Fruit fly (Drosophila melanogaster) whole organism, prepupa: ENCODE results near the gene Bka.

Source experiments
- CG11762 ChIP-seq: fragments of 200-800 bp; sonication (Bioruptor generic); optimal IDR thresholded peaks from 3 replicates; lab custom pipeline; 2016; ENCODE audit warnings: missing biosample characterization, missing genetic modification characterization; ENCODE audit not compliant: insufficient read depth
- CG1621 ChIP-seq: fragments of 200-800 bp; sonication (Bioruptor generic); optimal IDR thresholded peaks from 3 replicates; lab custom pipeline; 2018; ENCODE audit warnings: missing biosample characterization, mild to moderate bottlenecking, missing genetic modification characterization
- CG16779 ChIP-seq: fragments of 200-800 bp; sonication (Bioruptor generic); optimal IDR thresholded peaks from 3 replicates; lab custom pipeline; 2017; ENCODE audit warnings: missing biosample characterization, mild to moderate bottlenecking, missing genetic modification characterization
- CG7368 ChIP-seq: fragments of 200-800 bp; sonication (Bioruptor generic); optimal IDR thresholded peaks from 3 replicates; lab custom pipeline; 2016; ENCODE audit warnings: missing biosample characterization, missing genetic modification characterization
- CG9139 ChIP-seq: fragments of 200-800 bp; sonication (Bioruptor generic); optimal IDR thresholded peaks from 3 replicates; lab custom pipeline; 2017; ENCODE audit warnings: missing biosample characterization, mild to moderate bottlenecking, missing genetic modification characterization
- Eip75B ChIP-seq: fragments of 200-800 bp; sonication (Bioruptor generic); optimal IDR thresholded peaks from 3 replicates; lab custom pipeline; 2016; ENCODE audit warnings: missing biosample characterization, missing genetic modification characterization
- Gug ChIP-seq: fragments of 200-800 bp; sonication (Bioruptor generic); IDR thresholded peaks from 2 replicates; pipeline ENCODE4 v1.3.6; 2022; ENCODE audit warnings: missing biosample characterization, missing genetic modification characterization
- Hr38 ChIP-seq: sonication (Bioruptor generic); optimal IDR thresholded peaks from 2 replicates; lab custom pipeline; 2016; ENCODE audit warnings: missing biosample characterization, missing genetic modification characterization
- Sox102F ChIP-seq: fragments of 200-800 bp; sonication (Bioruptor generic); optimal IDR thresholded peaks from 2 replicates; lab custom pipeline; 2016; ENCODE audit warnings: missing biosample characterization, mild to moderate bottlenecking, missing genetic modification characterization
- dsx ChIP-seq: fragments of 200-800 bp; optimal IDR thresholded peaks from 3 replicates; lab custom pipeline; 2019; ENCODE audit warnings: missing biosample characterization, mild to moderate bottlenecking, missing genetic modification characterization, moderate library complexity; ENCODE audit not compliant: poor library complexity, severe bottlenecking
- eg ChIP-seq: fragments of 200-800 bp; sonication (Bioruptor generic); IDR thresholded peaks from 3 replicates; pipeline ENCODE4 v1.3.6; 2022; ENCODE audit warnings: missing biosample characterization, missing genetic modification characterization
- fd59A ChIP-seq: fragments of 200-800 bp; sonication (Bioruptor generic); optimal IDR thresholded peaks from 2 replicates; lab custom pipeline; 2017; ENCODE audit warnings: missing biosample characterization, mild to moderate bottlenecking, missing genetic modification characterization, missing genetic modification reagents
- fd85E ChIP-seq: fragments of 200-800 bp; sonication (Bioruptor generic); optimal IDR thresholded peaks from 3 replicates; lab custom pipeline; 2016; ENCODE audit warnings: missing biosample characterization, missing genetic modification characterization

DNA sequence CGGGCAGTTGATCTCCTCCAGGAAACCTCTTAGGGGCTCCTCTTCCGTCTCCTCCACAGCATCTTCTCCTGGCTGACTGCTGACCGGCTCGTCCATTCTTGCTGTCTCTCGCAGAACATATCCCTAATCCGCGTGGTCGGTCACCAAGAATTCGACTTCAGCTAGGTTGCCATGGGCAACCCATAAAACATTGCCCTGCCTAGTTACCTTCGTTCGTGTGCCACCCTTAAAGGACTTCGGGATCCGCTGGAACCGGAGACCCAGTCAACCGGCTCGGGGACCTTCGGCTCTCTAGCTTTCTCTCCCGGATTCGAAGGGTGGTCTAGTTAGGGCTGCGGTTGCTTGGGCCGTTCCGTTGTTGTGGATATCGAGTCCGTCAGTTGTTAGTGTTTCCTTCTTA is 29.7 kb downstream of the Bka start, which contains the start of the genes TbCMF46 and CG42366:
- TF ChIP-seq Gug (GFP tag; lab: Robert Waterston, UW) (no peak), CG11762 (GFP tag; lab: Kevin White, UChicago) (no peak), Eip75B (no peak), CG7368 (no peak), eg (GFP tag; lab: Robert Waterston, UW) (no peak), dsx (GFP tag; lab: Kevin White, UChicago) (no peak), fd85E (no peak), Sox102F (GFP tag; lab: Kevin White, UChicago) (no peak), Hr38 (GFP tag; lab: Kevin White, UChicago) (no peak), CG1621 (no peak), CG16779 (tag; lab: Kevin White, UChicago) (no peak), CG9139 (no peak), fd59A (GFP tag; lab: Kevin White, UChicago) (no peak)
